Fruit fly (Drosophila melanogaster) S2 (cell line): Measurements from ENCODE around the gene Tdrd3.

ENCODE experiments used
- CG8478 ChIP-seq: fragments of >200 bp; optimal IDR thresholded peaks from 2 replicates; lab custom pipeline; 2018
- CTCF ChIP-seq, 2 experiments: fragments of >200 bp; optimal IDR thresholded peaks; 2 replicates each; lab custom pipeline; 2018

Gene Tdrd3

dm6 chr3L:14790127-14790589 lies 3.6 kb downstream of the Tdrd3 start:
- TF ChIP-seq CTCF (optimal IDR thresholded peaks at IDR 0.05; lab: Kevin White, UChicago) (peak in 1 of 2 experiments; percentile 13), CG8478 (lab: Kevin White, UChicago) (no peak)

- TF ChIP-seq CTCF (optimal IDR thresholded peaks at IDR 0.05; lab: Kevin White, UChicago), result no peak
- TF ChIP-seq CG8478 (lab: Kevin White, UChicago), result no peak
Observed at dm6 chr3L:14790849-14791646, 4.5 kb downstream of the Tdrd3 start.

- peak in 1 of 2 experiments; percentile 34 for TF ChIP-seq CTCF (optimal IDR thresholded peaks at IDR 0.05; lab: Kevin White, UChicago)
- TF ChIP-seq CG8478 (lab: Kevin White, UChicago), result no peak
Observed at dm6 chr3L:14801854-14802616, 15.4 kb downstream of the Tdrd3 start, which contains the start of gene NHP2. NHP2 (minus strand) TSS chr3L:14802168.

dm6 chr3L:14803236-14803635 lies 16.6 kb downstream of the Tdrd3 start, which contains the start of gene gnu:
gnu (minus strand) TSS chr3L:14803360.
- TF ChIP-seq CG8478 (lab: Kevin White, UChicago) (no peak), CTCF (optimal IDR thresholded peaks at IDR 0.05; lab: Kevin White, UChicago) (no peak)

- TF ChIP-seq CTCF (optimal IDR thresholded peaks at IDR 0.05; lab: Kevin White, UChicago), result no peak
- TF ChIP-seq CG8478 (lab: Kevin White, UChicago), result no peak
Observed at dm6 chr3L:14804724-14805221, 18.2 kb downstream of the Tdrd3 start, which contains the start of gene CG17839. CG17839 (plus strand) TSS chr3L:14805136.

dm6 chr3L:14816666-14817065 lies 30.1 kb downstream of the Tdrd3 start:
- TF ChIP-seq CG8478 (lab: Kevin White, UChicago) (no peak), CTCF (optimal IDR thresholded peaks at IDR 0.05; lab: Kevin White, UChicago) (no peak)

- no peak for TF ChIP-seq CTCF (optimal IDR thresholded peaks at IDR 0.05; lab: Kevin White, UChicago)
- no peak for TF ChIP-seq CG8478 (lab: Kevin White, UChicago)
Observed at dm6 chr3L:14821133-14821532, 34.5 kb downstream of the Tdrd3 start.

- TF ChIP-seq CTCF (optimal IDR thresholded peaks at IDR 0.05; lab: Kevin White, UChicago) (no peak), CG8478 (lab: Kevin White, UChicago) (no peak)
Observed at dm6 chr3L:14822364-14822763, 35.8 kb downstream of the Tdrd3 start.
